Fruit fly (Drosophila melanogaster): Measurements from ENCODE around the gene CG17196.

Gene CG17196

DNA sequence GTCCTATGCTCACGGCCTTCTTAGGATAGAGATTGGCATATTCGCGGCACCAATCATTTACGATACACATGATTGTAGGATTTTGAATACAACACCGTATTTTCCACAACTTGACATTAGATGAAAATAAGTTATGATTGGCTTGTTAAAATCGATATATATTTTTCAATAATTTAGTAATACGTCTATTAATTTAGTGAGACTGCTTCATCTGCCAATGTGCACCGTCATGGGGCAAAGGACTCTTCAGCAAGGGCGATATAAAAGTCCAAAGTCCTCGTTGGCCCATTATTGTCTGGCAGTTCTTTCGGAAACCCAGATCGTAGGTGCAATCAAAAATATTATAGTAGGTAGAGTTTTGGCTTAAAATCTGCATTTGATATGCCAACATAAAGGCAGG is at the start of gene CG17196:
TSS of gene CG17196 (minus strand) at position 101 of the 400 bp plus-strand sequence.
- no peak for TF ChIP-seq Sin3A (optimal IDR thresholded peaks at IDR 0.05)
- no peak for TF ChIP-seq psq (optimal IDR thresholded peaks at IDR 0.05)
- no peak for TF ChIP-seq Myc (optimal IDR thresholded peaks at IDR 0.05)
- no peak for TF ChIP-seq h (optimal IDR thresholded peaks at IDR 0.05)
- TF ChIP-seq insv (optimal IDR thresholded peaks at IDR 0.05): no peak
- no peak for TF ChIP-seq ttk (optimal IDR thresholded peaks at IDR 0.05)

DNA sequence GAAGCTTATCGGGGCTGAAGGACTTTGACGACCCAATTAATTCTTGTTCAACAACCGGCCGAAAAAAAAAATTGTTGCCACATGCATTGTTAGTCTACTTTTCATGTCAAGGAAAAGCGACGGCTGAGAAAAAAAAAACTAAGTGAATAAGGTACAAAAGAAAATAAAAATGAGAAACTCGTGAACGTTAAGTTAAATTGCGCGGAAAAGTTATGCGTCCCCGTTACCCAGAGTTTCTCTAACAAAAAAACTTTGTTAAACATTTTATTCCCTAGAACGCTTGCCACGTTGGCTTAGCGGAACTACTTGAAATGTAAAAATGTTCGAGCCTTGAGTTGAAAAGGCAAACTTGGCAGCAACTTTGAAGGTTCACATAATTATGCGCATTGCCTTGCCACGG is 39.1 kb upstream of the CG17196 start, which contains the start of gene CG14354:
TSS of gene CG14354 (plus strand) at position 301 of the 400 bp plus-strand sequence.
- no peak for TF ChIP-seq insv (optimal IDR thresholded peaks at IDR 0.05)

DNA sequence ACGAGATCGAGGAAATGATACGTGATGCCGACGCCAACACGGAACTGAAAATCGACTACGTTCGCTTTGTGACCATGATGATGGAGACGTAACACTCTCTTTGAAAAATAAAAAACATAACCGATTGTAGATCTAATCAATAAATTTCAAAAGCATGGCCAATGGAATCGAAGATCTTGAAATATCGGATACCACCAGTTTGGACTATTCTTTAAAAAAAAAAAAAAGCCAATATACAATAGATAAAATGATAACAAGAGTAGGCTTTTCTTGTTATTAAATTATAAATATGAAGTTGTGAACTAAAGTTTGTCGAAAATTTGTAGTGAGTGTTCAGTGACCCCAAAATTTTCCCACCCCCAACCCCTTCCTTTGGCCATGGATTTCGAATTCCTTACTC is 35.6 kb upstream of the CG17196 start, which contains the start of the genes Acam and CG17770:
TSS of gene Acam (plus strand) at position 301 of the 400 bp plus-strand sequence.
TSS of gene CG17770 (plus strand) at position 301 of the 400 bp plus-strand sequence.
- TF ChIP-seq Sin3A (optimal IDR thresholded peaks at IDR 0.05) (no peak), psq (optimal IDR thresholded peaks at IDR 0.05) (no peak), ttk (optimal IDR thresholded peaks at IDR 0.05) (no peak), Myc (optimal IDR thresholded peaks at IDR 0.05) (no peak)

DNA sequence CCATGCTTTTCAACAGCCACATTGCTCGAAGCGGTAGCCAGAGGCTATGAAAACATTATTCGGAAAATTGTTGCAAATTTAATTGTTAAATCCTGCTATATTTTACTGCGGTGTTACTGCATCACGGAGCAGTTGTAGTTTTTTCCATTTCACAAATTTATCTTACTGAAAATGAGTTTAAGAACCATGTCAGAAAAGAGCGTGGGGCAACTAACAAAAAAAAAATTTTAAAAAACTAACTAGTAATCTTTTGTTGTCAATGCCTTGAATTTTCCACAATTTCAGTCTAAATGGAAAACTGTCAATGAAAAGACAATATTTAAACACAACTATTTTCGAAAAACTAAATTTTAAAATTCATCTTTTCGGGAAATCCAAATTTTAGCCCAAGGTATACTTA is 34.8 kb upstream of the CG17196 start, which contains the start of gene CG5024:
TSS of gene CG5024 (plus strand) at position 301 of the 400 bp plus-strand sequence.
- TF ChIP-seq psq (optimal IDR thresholded peaks at IDR 0.05) (no peak), Sin3A (optimal IDR thresholded peaks at IDR 0.05) (no peak), h (optimal IDR thresholded peaks at IDR 0.05) (no peak), ttk (optimal IDR thresholded peaks at IDR 0.05) (no peak)

DNA sequence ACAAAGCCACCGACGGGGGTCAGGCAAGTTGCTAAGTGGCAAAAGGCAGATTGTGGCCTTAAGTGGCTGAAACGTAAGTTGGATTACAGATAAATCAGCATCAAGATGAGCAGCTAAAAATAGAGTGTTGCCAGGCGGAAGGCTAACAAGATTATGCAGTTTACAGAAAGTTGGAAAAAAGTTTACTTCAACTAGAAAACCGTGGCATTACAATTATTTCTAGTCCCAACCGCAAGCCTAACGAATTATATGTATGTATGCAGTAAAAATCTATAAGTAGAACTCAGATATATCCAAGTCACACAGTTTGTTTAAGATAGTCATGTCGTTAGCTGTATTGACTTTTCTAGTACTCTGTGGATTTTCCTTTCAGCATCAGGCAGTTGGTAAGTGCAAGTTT is 30.1 kb upstream of the CG17196 start, which contains the start of gene BG642167:
TSS of gene BG642167 (plus strand) at position 301 of the 400 bp plus-strand sequence.
- TF ChIP-seq Myc (optimal IDR thresholded peaks at IDR 0.05): no peak
- no peak for TF ChIP-seq ttk (optimal IDR thresholded peaks at IDR 0.05)
- no peak for TF ChIP-seq Sin3A (optimal IDR thresholded peaks at IDR 0.05)
- no peak for TF ChIP-seq h (optimal IDR thresholded peaks at IDR 0.05)
- no peak for TF ChIP-seq insv (optimal IDR thresholded peaks at IDR 0.05)
- TF ChIP-seq psq (optimal IDR thresholded peaks at IDR 0.05): no peak

DNA sequence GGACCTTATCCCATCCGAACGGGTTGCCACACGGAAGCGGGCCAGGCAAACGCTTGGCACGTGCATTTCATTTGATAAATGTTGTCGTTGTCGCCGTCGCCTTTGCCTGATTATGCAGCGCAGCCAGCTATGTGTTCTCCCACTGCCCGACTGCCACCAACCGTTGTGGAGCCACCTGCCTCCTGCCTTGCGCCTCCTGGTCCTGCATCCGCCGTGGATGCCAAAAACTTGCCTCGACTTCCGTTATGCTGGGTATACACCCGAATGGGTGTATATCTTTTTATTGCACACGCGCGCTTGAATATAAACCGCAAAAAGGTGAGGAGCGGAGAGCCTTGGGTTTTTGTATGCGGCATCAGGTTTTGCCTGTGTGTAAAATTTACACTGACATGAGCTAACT is 15.8 kb upstream of the CG17196 start:
- no peak for TF ChIP-seq Myc (optimal IDR thresholded peaks at IDR 0.05)
- TF ChIP-seq Sin3A (optimal IDR thresholded peaks at IDR 0.05): no peak
- TF ChIP-seq insv (optimal IDR thresholded peaks at IDR 0.05): no peak
- no peak for TF ChIP-seq ttk (optimal IDR thresholded peaks at IDR 0.05)
- no peak for TF ChIP-seq psq (optimal IDR thresholded peaks at IDR 0.05)
- TF ChIP-seq h (optimal IDR thresholded peaks at IDR 0.05): no peak

DNA sequence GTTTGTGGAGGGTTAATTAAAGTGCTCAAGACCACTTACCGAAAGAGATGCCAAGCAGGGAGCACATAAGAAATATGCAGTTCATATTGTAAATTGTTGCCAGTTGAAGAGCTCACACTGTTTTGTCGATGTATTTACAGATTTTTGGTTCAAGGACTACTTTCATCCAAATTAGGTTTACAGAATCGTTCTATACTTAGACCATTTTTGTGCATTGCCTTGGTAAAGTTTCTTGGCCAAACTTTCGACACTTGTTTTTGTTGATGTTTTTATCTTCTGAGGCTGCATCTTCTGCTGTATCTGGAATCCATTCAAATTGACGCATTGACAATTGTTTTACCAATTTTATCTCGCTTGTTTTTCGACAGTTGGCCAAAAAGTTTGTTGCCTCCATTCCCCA is 14.3 kb upstream of the CG17196 start, which contains the start of gene CG31093:
TSS of gene CG31093 (minus strand) at position 101 of the 400 bp plus-strand sequence.
- TF ChIP-seq h (optimal IDR thresholded peaks at IDR 0.05): no peak
- no peak for TF ChIP-seq Sin3A (optimal IDR thresholded peaks at IDR 0.05)
- TF ChIP-seq psq (optimal IDR thresholded peaks at IDR 0.05): no peak
- TF ChIP-seq Myc (optimal IDR thresholded peaks at IDR 0.05): no peak
- no peak for TF ChIP-seq ttk (optimal IDR thresholded peaks at IDR 0.05)
- TF ChIP-seq insv (optimal IDR thresholded peaks at IDR 0.05): no peak

DNA sequence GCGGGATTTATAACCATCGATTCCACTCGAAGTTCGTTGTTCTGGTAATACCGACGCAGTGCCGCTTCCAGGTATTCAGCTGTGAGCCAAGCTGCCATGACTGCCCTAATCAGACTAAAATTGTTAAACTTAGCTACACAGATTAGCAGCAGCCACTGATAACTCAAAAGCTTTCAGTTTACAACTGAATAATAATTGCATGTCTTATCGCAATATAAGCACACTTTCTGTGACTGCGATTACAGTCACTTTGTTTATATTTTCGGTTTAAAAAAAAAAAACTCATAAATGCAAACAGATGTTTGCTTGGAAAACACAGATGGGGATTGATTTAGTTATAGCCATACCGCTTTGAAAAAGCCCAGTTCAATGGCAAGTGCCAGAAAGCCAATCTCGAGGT is 13.3 kb upstream of the CG17196 start, which contains the start of gene CG31380:
TSS of gene CG31380 (minus strand) at position 101 of the 400 bp plus-strand sequence.
- TF ChIP-seq ttk (optimal IDR thresholded peaks at IDR 0.05) (no peak), h (optimal IDR thresholded peaks at IDR 0.05) (no peak)

DNA sequence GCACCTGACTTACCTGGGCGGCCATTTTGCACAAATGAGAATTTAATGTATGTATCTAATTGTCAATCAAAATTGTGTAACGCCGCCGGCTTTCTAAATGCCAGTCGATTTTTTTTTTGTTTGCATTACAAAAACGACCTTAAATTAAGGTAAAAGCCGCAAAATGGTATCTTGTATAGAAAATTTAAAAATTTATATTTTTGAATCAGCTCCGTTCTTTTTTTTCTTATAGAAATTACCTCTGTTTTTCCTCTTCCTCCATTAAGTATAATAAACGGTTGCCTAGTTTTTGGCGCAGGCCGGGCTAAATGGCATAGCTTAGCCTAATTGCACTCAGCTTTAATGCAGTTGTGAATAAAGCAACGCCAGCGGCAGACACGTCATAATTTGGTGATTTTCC is 11.2 kb upstream of the CG17196 start, which contains the start of gene CG4960:
TSS of gene CG4960 (minus strand) at position 101 of the 400 bp plus-strand sequence.
- TF ChIP-seq h (optimal IDR thresholded peaks at IDR 0.05) (no peak), psq (optimal IDR thresholded peaks at IDR 0.05) (no peak), insv (optimal IDR thresholded peaks at IDR 0.05) (no peak), Sin3A (optimal IDR thresholded peaks at IDR 0.05) (no peak), Myc (optimal IDR thresholded peaks at IDR 0.05) (no peak), ttk (optimal IDR thresholded peaks at IDR 0.05) (no peak)

DNA sequence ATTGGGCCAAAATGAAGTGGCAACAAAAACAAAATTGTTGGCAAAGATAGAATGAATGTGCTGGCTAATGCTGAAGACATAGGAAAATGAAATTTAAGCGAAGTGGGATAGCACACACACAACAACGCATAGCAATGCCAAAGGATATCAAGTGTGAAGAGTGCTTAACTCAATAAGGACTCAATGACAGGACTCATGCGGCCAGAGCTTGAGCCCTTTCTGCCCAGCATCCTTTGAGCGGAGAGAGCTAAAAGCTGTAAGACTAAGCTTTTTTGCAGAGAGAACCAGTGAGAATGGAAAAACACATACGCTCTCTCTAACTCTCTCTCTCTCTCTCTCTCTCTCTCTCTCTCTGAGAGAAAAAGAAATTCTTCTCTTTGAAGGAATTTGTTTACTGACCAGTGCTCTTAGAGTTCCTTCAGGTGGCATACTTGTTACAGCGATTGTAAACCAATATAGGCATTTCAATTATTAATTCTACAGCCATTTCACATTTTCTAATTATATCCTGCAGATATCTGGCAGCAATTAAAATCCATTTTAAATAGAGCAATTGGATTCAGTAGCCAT is 6.9 kb upstream of the CG17196 start:
- no peak for TF ChIP-seq h (optimal IDR thresholded peaks at IDR 0.05)

DNA sequence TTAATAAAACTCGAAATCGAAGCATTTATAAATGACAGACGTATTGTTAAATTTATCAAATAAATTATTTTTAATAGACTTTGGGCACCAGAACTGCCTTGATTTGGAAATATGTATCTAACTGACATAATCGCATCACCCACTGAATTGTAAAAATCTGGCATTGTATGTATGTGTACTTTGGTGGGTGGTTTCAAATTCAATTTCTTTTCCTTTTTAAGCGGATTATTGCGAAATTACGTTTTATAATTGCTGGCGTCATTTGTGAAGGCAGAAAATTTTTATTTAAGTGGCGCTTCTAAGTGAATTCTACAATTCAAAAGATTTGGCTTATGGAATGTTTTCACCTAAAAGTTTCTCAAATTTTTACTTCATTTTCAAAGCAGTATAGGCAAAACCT is 2.2 kb upstream of the CG17196 start, which contains the start of gene CG4956:
TSS of gene CG4956 (minus strand) at position 101 of the 400 bp plus-strand sequence.
- TF ChIP-seq Sin3A (optimal IDR thresholded peaks at IDR 0.05) (no peak), insv (optimal IDR thresholded peaks at IDR 0.05) (no peak), Myc (optimal IDR thresholded peaks at IDR 0.05) (no peak), psq (optimal IDR thresholded peaks at IDR 0.05) (no peak), ttk (optimal IDR thresholded peaks at IDR 0.05) (no peak), h (optimal IDR thresholded peaks at IDR 0.05) (no peak)

DNA sequence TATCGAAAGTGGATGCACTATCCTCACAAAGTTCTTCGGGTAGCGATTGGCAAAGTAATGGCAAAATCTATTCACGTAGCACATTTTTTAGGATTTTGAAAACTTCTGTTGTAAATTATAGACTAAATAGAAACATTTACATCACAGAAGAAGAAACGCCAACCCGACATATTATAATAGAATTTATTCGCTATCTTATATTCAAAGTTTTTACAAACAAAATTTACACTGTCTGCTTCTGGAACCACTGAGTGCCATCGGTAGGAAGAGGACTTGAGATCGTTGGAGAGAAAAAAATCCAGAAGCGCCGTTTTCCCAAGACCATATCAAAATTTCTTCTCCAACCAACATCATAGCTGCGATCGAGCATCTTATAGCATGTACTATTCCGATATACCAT is 1.1 kb upstream of the CG17196 start, which contains the start of gene CG17195:
TSS of gene CG17195 (minus strand) at position 101 of the 400 bp plus-strand sequence.
- TF ChIP-seq insv (optimal IDR thresholded peaks at IDR 0.05) (no peak), h (optimal IDR thresholded peaks at IDR 0.05) (no peak), psq (optimal IDR thresholded peaks at IDR 0.05) (no peak), Sin3A (optimal IDR thresholded peaks at IDR 0.05) (no peak), Myc (optimal IDR thresholded peaks at IDR 0.05) (no peak), ttk (optimal IDR thresholded peaks at IDR 0.05) (no peak)

DNA sequence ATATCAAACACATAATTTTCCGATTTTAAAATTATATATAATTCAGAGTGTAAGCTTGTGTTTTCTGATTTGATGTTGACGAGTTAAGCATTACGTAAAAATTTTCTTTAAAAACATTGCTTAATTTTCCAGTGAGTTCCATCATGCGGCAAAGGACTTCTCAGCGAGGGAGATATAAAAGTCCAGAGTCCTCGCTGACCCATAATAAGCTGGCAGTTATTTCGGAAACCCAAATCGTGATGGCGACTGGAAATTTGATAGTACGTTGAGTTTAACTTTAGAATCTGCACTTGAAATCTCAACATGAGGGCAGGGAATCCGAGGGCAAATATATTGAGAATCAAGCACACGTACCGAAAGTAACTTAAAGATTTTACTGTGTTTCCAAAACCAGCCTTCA is 768 bp downstream of the CG17196 start, which contains the start of the genes CG17197 and CG17198:
TSS of gene CG17197 (minus strand) at position 101 of the 400 bp plus-strand sequence.
TSS of gene CG17198 (minus strand) at position 101 of the 400 bp plus-strand sequence.
- TF ChIP-seq insv (optimal IDR thresholded peaks at IDR 0.05) (no peak), Sin3A (optimal IDR thresholded peaks at IDR 0.05) (no peak), psq (optimal IDR thresholded peaks at IDR 0.05) (no peak), Myc (optimal IDR thresholded peaks at IDR 0.05) (no peak), ttk (optimal IDR thresholded peaks at IDR 0.05) (no peak), h (optimal IDR thresholded peaks at IDR 0.05) (no peak)

All from Kc167 (cell line).